Worm (Caenorhabditis elegans) whole organism, young adult: ENCODE measurements around the gene Y52E8A.3.

Experiments
- B0019.2 ChIP-seq: fragments of 200-800 bp; sonication (Bioruptor generic); conservative IDR thresholded peaks from 2 replicates; pipeline ENCODE4 v1.3.6; 2022; ENCODE audit warnings: missing genetic modification reagents, missing genetic modification characterization, missing compliant biosample characterization
- B0035.1 ChIP-seq: sonication (generic microtip); optimal IDR thresholded peaks from 2 replicates; lab custom pipeline; 2016; ENCODE audit warnings: missing genetic modification characterization, mild to moderate bottlenecking, missing compliant biosample characterization, missing genotype, missing genetic modification reagents
- C06A6.2 ChIP-seq: fragments of 200-800 bp; sonication (Bioruptor generic); conservative IDR thresholded peaks from 2 replicates; pipeline ENCODE4 v1.3.6; 2022; ENCODE audit warnings: missing genetic modification characterization, missing compliant biosample characterization
- C17E4.6 ChIP-seq: fragments of 200-800 bp; sonication (Bioruptor generic); IDR thresholded peaks from 2 replicates; pipeline ENCODE4 v1.3.6; 2022; ENCODE audit warnings: missing genetic modification reagents, missing genetic modification characterization, missing compliant biosample characterization
- F10E7.11 ChIP-seq: sonication (generic microtip); optimal IDR thresholded peaks from 2 replicates; lab custom pipeline; 2017; ENCODE audit warnings: mild to moderate bottlenecking, missing genetic modification characterization, moderate library complexity, missing compliant biosample characterization
- F49E8.2 ChIP-seq: sonication (generic microtip); optimal IDR thresholded peaks from 3 replicates; lab custom pipeline; 2017; ENCODE audit warnings: missing genetic modification characterization, mild to moderate bottlenecking, missing compliant biosample characterization, antibody characterized with exemption, moderate library complexity; ENCODE audit not compliant: insufficient read depth
- F57C9.4 ChIP-seq: sonication (generic microtip); optimal IDR thresholded peaks from 2 replicates; lab custom pipeline; 2017; ENCODE audit warnings: mild to moderate bottlenecking, missing genetic modification characterization, missing compliant biosample characterization
- K11D2.4 ChIP-seq: fragments of 200-800 bp; sonication (Bioruptor generic); IDR thresholded peaks from 2 replicates; pipeline ENCODE4 v1.3.6; 2022; ENCODE audit warnings: missing genetic modification reagents, missing genetic modification characterization, missing compliant biosample characterization
- K12H6.12 ChIP-seq: fragments of 200-800 bp; sonication (Bioruptor generic); optimal IDR thresholded peaks from 2 replicates; lab custom pipeline; 2018; ENCODE audit warnings: mild to moderate bottlenecking, missing genetic modification characterization, missing compliant biosample characterization
- T07F8.4 ChIP-seq: sonication (generic microtip); optimal IDR thresholded peaks from 2 replicates; lab custom pipeline; 2016; ENCODE audit warnings: mild to moderate bottlenecking, missing genetic modification characterization, moderate library complexity, missing compliant biosample characterization
- T26A5.8 ChIP-seq: sonication (generic microtip); optimal IDR thresholded peaks from 2 replicates; lab custom pipeline; 2016; ENCODE audit warnings: missing genetic modification characterization, missing compliant biosample characterization
- Y53F4B.3 ChIP-seq: fragments of 200-800 bp; sonication (Bioruptor generic); IDR thresholded peaks from 2 replicates; pipeline ENCODE4 v1.3.6; 2022; ENCODE audit warnings: missing genetic modification reagents, missing genetic modification characterization, missing compliant biosample characterization
- Y67H2A.10 ChIP-seq: fragments of 200-800 bp; sonication (Bioruptor generic); conservative IDR thresholded peaks from 2 replicates; pipeline ENCODE4 v1.3.6; 2022; ENCODE audit warnings: missing genetic modification reagents, missing genetic modification characterization, missing compliant biosample characterization
- Y79H2A.3 ChIP-seq: fragments of 200-800 bp; sonication (Bioruptor generic); conservative IDR thresholded peaks from 2 replicates; pipeline ENCODE4 v1.3.6; 2022; ENCODE audit warnings: missing genetic modification reagents, missing genetic modification characterization, missing compliant biosample characterization
- Y95B8A.8 ChIP-seq: fragments of 200-800 bp; sonication (Bioruptor generic); IDR thresholded peaks from 2 replicates; pipeline ENCODE4 v1.3.6; 2022; ENCODE audit warnings: missing genetic modification reagents, missing genetic modification characterization, missing compliant biosample characterization
- aptf-2 ChIP-seq: fragments of 200-800 bp; sonication (Bioruptor generic); conservative IDR thresholded peaks from 2 replicates; pipeline ENCODE4 v1.3.6; 2022; ENCODE audit warnings: missing genetic modification reagents, missing genetic modification characterization, missing compliant biosample characterization
- athp-1 ChIP-seq: sonication (generic microtip); optimal IDR thresholded peaks from 2 replicates; lab custom pipeline; 2017; ENCODE audit warnings: mild to moderate bottlenecking, missing genetic modification characterization, missing compliant biosample characterization
- attf-3 ChIP-seq: fragments of 200-800 bp; sonication (Bioruptor generic); conservative IDR thresholded peaks from 2 replicates; pipeline ENCODE4 v1.3.6; 2022; ENCODE audit warnings: missing genetic modification reagents, missing genetic modification characterization, missing compliant biosample characterization
- attf-6 ChIP-seq: fragments of 200-800 bp; sonication (Bioruptor generic); IDR thresholded peaks from 2 replicates; pipeline ENCODE4 v1.3.6; 2022; ENCODE audit warnings: missing genetic modification reagents, missing genetic modification characterization, missing compliant biosample characterization
- ceh-27 ChIP-seq: fragments of 200-800 bp; sonication (Bioruptor generic); optimal IDR thresholded peaks from 2 replicates; lab custom pipeline; 2018; ENCODE audit warnings: mild to moderate bottlenecking, missing genetic modification characterization, moderate library complexity, missing compliant biosample characterization
- ceh-91 ChIP-seq: fragments of 200-800 bp; sonication (Bioruptor generic); IDR thresholded peaks from 2 replicates; pipeline ENCODE4 v1.3.6; 2022; ENCODE audit warnings: missing genetic modification reagents, missing genetic modification characterization, missing compliant biosample characterization
- efl-1 ChIP-seq: fragments of 150-350 bp; optimal IDR thresholded peaks from 2 replicates; lab custom pipeline; 2014; ENCODE audit warnings: missing biosample characterization, missing genetic modification reagents, missing genetic modification characterization
- egl-18 ChIP-seq: fragments of 200-800 bp; sonication (Bioruptor generic); IDR thresholded peaks from 2 replicates; pipeline ENCODE4 v1.3.6; 2022; ENCODE audit warnings: missing genetic modification reagents, missing genetic modification characterization, missing compliant biosample characterization
- egrh-3 ChIP-seq: fragments of 200-800 bp; sonication (Bioruptor generic); IDR thresholded peaks from 2 replicates; pipeline ENCODE4 v1.3.6; 2022; ENCODE audit warnings: missing genetic modification reagents, missing genetic modification characterization, missing compliant biosample characterization
- ekl-4 ChIP-seq: fragments of 200-800 bp; sonication (Bioruptor generic); IDR thresholded peaks from 2 replicates; pipeline ENCODE4 v1.3.6; 2022; ENCODE audit warnings: missing genetic modification reagents, missing genetic modification characterization, missing compliant biosample characterization
- ets-4 ChIP-seq: fragments of 200-800 bp; sonication (Bioruptor generic); optimal IDR thresholded peaks from 2 replicates; lab custom pipeline; 2018; ENCODE audit warnings: mild to moderate bottlenecking, missing genetic modification characterization, missing compliant biosample characterization
- fkh-3 ChIP-seq: sonication (generic microtip); optimal IDR thresholded peaks from 2 replicates; lab custom pipeline; 2016; ENCODE audit warnings: mild to moderate bottlenecking, missing genetic modification characterization, missing compliant biosample characterization
- him-1 ChIP-seq: sonication (generic microtip); optimal IDR thresholded peaks from 2 replicates; lab custom pipeline; 2016; ENCODE audit warnings: missing genotype, missing genetic modification reagents, missing genetic modification characterization, missing compliant biosample characterization
- hmg-1.2 ChIP-seq: fragments of 200-800 bp; sonication (Bioruptor generic); IDR thresholded peaks from 2 replicates; pipeline ENCODE4 v1.3.6; 2022; ENCODE audit warnings: missing genetic modification reagents, missing genetic modification characterization, missing compliant biosample characterization
- lin-26 ChIP-seq: fragments of 200-800 bp; sonication (Bioruptor generic); IDR thresholded peaks from 2 replicates; pipeline ENCODE4 v1.3.6; 2022; ENCODE audit warnings: missing genetic modification reagents, missing genetic modification characterization, missing compliant biosample characterization
- lin-35 ChIP-seq, 3 experiments: fragments of 150-350 bp in 2 of 3; sonication (generic microtip) in 1 of 3; optimal IDR thresholded peaks; 2 replicates each; lab custom pipeline; 2014 to 2018; ENCODE audit warnings: missing biosample characterization in 3 of 3, missing genetic modification characterization in 3 of 3, missing genetic modification reagents in 3 of 3
- lsy-27 ChIP-seq: sonication (generic microtip); optimal IDR thresholded peaks from 2 replicates; lab custom pipeline; 2017; ENCODE audit warnings: missing genetic modification characterization, mild to moderate bottlenecking, missing compliant biosample characterization, antibody characterized with exemption, missing genotype, borderline replicate concordance; ENCODE audit not compliant: insufficient read depth
- madf-3 ChIP-seq: fragments of 200-800 bp; sonication (Bioruptor generic); IDR thresholded peaks from 2 replicates; pipeline ENCODE4 v1.3.6; 2022; ENCODE audit warnings: missing genetic modification reagents, missing genetic modification characterization, missing compliant biosample characterization
- mcd-1 ChIP-seq: fragments of 200-800 bp; sonication (Bioruptor generic); IDR thresholded peaks from 2 replicates; pipeline ENCODE4 v1.3.6; 2022; ENCODE audit warnings: missing genetic modification reagents, missing genetic modification characterization, missing compliant biosample characterization
- nfya-1 ChIP-seq: sonication (generic microtip); optimal IDR thresholded peaks from 2 replicates; lab custom pipeline; 2017; ENCODE audit warnings: antibody characterized with exemption, missing compliant biosample characterization, missing genetic modification characterization, borderline replicate concordance; ENCODE audit not compliant: insufficient read depth
- nhr-120 ChIP-seq: fragments of 200-800 bp; sonication (Bioruptor generic); IDR thresholded peaks from 2 replicates; pipeline ENCODE4 v1.3.6; 2022; ENCODE audit warnings: missing genetic modification characterization, missing compliant biosample characterization
- nhr-27 ChIP-seq: fragments of 200-800 bp; sonication (Bioruptor generic); optimal IDR thresholded peaks from 2 replicates; lab custom pipeline; 2018; ENCODE audit warnings: mild to moderate bottlenecking, missing genetic modification characterization, moderate library complexity, missing compliant biosample characterization
- nhr-80 ChIP-seq: sonication (generic microtip); optimal IDR thresholded peaks from 2 replicates; lab custom pipeline; 2016; ENCODE audit warnings: missing genetic modification characterization, missing compliant biosample characterization
- nhr-90 ChIP-seq: sonication (generic microtip); optimal IDR thresholded peaks from 2 replicates; lab custom pipeline; 2016; ENCODE audit warnings: missing genotype, mild to moderate bottlenecking, missing genetic modification characterization, missing compliant biosample characterization
- rec-8 ChIP-seq, 2 experiments: sonication (generic microtip); optimal IDR thresholded peaks; 2 replicates each; lab custom pipeline; 2016; ENCODE audit warnings: mild to moderate bottlenecking in 2 of 2, missing genetic modification characterization in 2 of 2, missing genetic modification reagents in 2 of 2, missing genotype in 2 of 2, missing biosample characterization in 1 of 2, missing compliant biosample characterization in 1 of 2, moderate library complexity in 1 of 2
- snpc-1.1 ChIP-seq: sonication (generic microtip); optimal IDR thresholded peaks from 2 replicates; lab custom pipeline; 2017; ENCODE audit warnings: missing genetic modification characterization, mild to moderate bottlenecking, missing compliant biosample characterization, antibody characterized with exemption, moderate library complexity, missing genotype, missing genetic modification reagents; ENCODE audit not compliant: insufficient read depth
- snpc-1.3 ChIP-seq: sonication (generic microtip); optimal IDR thresholded peaks from 2 replicates; lab custom pipeline; 2017; ENCODE audit warnings: missing genetic modification characterization, mild to moderate bottlenecking, missing compliant biosample characterization, antibody characterized with exemption, moderate library complexity, missing genotype, missing genetic modification reagents; ENCODE audit not compliant: insufficient read depth
- snpc-3.4 ChIP-seq: sonication (generic microtip); optimal IDR thresholded peaks from 2 replicates; lab custom pipeline; 2017; ENCODE audit warnings: missing genetic modification characterization, mild to moderate bottlenecking, missing compliant biosample characterization, antibody characterized with exemption, moderate library complexity, missing genotype, missing genetic modification reagents
- unc-130 ChIP-seq: sonication (generic microtip); optimal IDR thresholded peaks from 2 replicates; lab custom pipeline; 2016; ENCODE audit warnings: missing genetic modification reagents, missing genetic modification characterization, missing compliant biosample characterization
- xnd-1 ChIP-seq: sonication (generic microtip); optimal IDR thresholded peaks from 2 replicates; lab custom pipeline; 2016; ENCODE audit warnings: missing genotype, missing genetic modification reagents, missing genetic modification characterization, missing compliant biosample characterization
- ztf-25 ChIP-seq: fragments of 200-800 bp; sonication (Bioruptor generic); IDR thresholded peaks from 2 replicates; pipeline ENCODE4 v1.3.6; 2022; ENCODE audit warnings: missing genetic modification reagents, missing genetic modification characterization, missing compliant biosample characterization

Gene Y52E8A.3

DNA sequence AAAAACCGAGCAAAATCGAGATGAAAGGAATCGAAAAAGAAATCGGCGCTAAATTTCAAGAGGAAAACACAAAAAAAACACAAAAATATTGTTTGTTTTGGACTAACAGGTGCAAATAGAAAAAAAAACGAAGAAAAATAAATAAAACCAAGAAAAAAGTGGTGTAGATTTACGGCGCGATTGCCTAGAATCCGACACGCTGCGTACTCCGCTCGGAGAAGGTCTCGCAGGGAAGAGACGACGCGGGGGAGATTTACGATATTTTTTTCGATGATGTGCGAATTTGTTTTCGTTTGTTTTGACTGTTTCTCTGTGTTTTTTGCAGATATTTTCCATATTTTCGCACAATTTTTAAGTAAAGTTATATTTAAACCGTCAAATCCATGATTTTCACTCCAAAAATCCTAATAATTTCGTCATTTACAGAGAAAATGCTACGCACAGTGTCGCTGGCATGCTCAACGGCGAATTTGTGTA is 7.5 kb downstream of the Y52E8A.3 start, which contains the start of gene sco-1 (continued):
- TF ChIP-seq ceh-27 (GFP tag; lab: Kevin White, UChicago) (peak; percentile 98), nhr-90 (no peak), madf-3 (peak; percentile 90), C17E4.6 (GFP tag; lab: Robert Waterston, UW) (0 out of 2 replicates have a peak, but pooled peaks have one; percentile 58), lsy-27 (tag; lab: Kevin White, UChicago) (no peak), Y95B8A.8 (peak; percentile 85), T26A5.8 (no peak), attf-3 (GFP tag; lab: Robert Waterston, UW) (peak; percentile 73), B0019.2 (peak; percentile 99), Y53F4B.3 (GFP tag; lab: Robert Waterston, UW) (peak; percentile 58; the same call in 1 of the 2 replicates), nhr-120 (GFP tag; lab: Robert Waterston, UW) (no peak), snpc-1.3 (peak; percentile 78), nhr-27 (tag; lab: Kevin White, UChicago) (no peak), F10E7.11 (tag; lab: Kevin White, UChicago) (no peak), C06A6.2 (peak; percentile 83), ekl-4 (GFP tag; lab: Robert Waterston, UW) (peak; percentile 79), Y79H2A.3 (peak; percentile 70; the same call in 1 of the 2 replicates), F49E8.2 (tag; lab: Kevin White, UChicago) (peak; percentile 1), ztf-25 (peak; percentile 84), xnd-1 (tag; lab: Kevin White, UChicago) (peak; percentile 54), unc-130 (peak; percentile 77), nfya-1 (tag; lab: Kevin White, UChicago) (no peak), egrh-3 (GFP tag; lab: Robert Waterston, UW) (peak; percentile 60), lin-35 (GFP tag; optimal IDR thresholded peaks at IDR 0.05; lab: Kevin White, UChicago) (peak; percentile 19 to 88 (median 28)), attf-6 (no peak), ets-4 (no peak), K11D2.4 (peak; percentile 96), B0035.1 (tag; lab: Kevin White, UChicago) (no peak), snpc-3.4 (tag; lab: Kevin White, UChicago) (peak; percentile 73), mcd-1 (peak; percentile 91), efl-1 (GFP tag; lab: Kevin White, UChicago) (peak; percentile 59), lin-26 (GFP tag; lab: Robert Waterston, UW) (0 out of 2 replicates have a peak, but pooled peaks have one; percentile 30), T07F8.4 (tag; lab: Kevin White, UChicago) (peak; percentile 5), nhr-80 (tag; lab: Kevin White, UChicago) (peak; percentile 29), K12H6.12 (tag; lab: Kevin White, UChicago) (peak; percentile 83), Y67H2A.10 (GFP tag; lab: Robert Waterston, UW) (peak; percentile 72; the same call in 1 of the 2 replicates), ceh-91 (GFP tag; lab: Robert Waterston, UW) (peak; percentile 91), rec-8 (tag; optimal IDR thresholded peaks at IDR 0.05; lab: Kevin White, UChicago) (peak in 1 of 2 experiments; percentile 61), F57C9.4 (tag; lab: Kevin White, UChicago) (no peak), egl-18 (GFP tag; lab: Robert Waterston, UW) (0 out of 2 replicates have a peak, but pooled peaks have one; percentile 29), aptf-2 (GFP tag; lab: Robert Waterston, UW) (peak; percentile 86), him-1 (tag; lab: Kevin White, UChicago) (peak; percentile 13), fkh-3 (tag; lab: Kevin White, UChicago) (no peak), snpc-1.1 (tag; lab: Kevin White, UChicago) (peak; percentile 22), athp-1 (peak; percentile 91), hmg-1.2 (GFP tag; lab: Robert Waterston, UW) (peak; percentile 68)
